Fruit fly (Drosophila melanogaster): ENCODE data around the gene Osi3.

Osi3 gene

DNA sequence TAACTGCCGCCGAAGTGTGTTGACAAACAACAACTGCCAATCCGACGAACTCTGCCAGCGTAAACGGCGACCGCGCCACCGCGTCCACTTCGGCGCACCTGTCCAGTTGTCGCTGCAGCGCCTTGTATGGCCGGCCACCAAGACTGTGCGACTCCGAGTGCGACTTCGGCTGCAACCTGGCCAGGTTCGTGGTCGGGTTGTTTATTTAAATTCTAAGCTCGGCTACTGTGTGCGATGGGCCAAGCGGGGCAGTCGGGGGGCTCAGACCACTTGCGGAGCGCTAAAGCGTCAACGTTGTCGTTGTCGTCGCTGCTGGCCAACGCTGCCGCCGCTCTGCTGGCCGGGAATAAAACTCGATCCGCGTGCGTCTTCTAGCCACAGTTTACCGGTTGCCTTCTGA, 44.2 kb downstream of the Osi3 start, which contains the start of gene Osi9:
Gene Osi9, plus strand, starts transcription at position 375 of the 400 bp plus-strand sequence.
- TF ChIP-seq CG15336 (GFP tag; IDR thresholded peaks at IDR 0.05) (0 out of 2 replicates have a peak, but pooled peaks have one; percentile 9), Eip78C (GFP tag) (peak; percentile 7), Lpt (GFP tag; optimal IDR thresholded peaks at IDR 0.05) (no peak)

DNA sequence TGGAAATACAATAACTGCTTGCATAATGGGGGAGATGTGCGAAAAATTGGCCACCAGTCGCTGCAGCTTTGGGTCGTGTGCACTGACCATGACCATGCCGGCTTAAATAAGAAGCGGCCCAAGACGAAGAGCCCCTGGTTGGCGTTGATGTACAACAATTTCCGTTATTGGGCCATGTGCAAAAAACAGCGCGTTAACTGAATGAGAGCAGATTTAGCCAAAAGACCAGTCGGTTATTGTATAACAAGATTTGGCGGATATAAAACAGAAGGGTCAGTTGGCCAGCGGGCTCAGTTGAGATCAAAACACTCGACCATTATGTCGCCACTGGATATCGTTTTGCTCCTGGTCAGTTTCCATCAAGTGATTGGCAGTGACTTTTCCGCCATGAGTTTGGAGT, 48.0 kb downstream of the Osi3 start, which contains the start of gene Osi10a:
Gene Osi10a, plus strand, starts transcription at position 301 of the 400 bp plus-strand sequence.
- no peak for TF ChIP-seq Sox102F (GFP tag; optimal IDR thresholded peaks at IDR 0.05)
- TF ChIP-seq CG3919 (GFP tag; optimal IDR thresholded peaks at IDR 0.05), result no peak
- no peak for TF ChIP-seq net (GFP tag; optimal IDR thresholded peaks at IDR 0.05)
- TF ChIP-seq Eip75B (GFP tag; optimal IDR thresholded peaks at IDR 0.05), result no peak
- no peak for TF ChIP-seq CG31627 (GFP tag; optimal IDR thresholded peaks at IDR 0.05)
- TF ChIP-seq dsx (GFP tag; optimal IDR thresholded peaks at IDR 0.05; ENCODE audit: poor library complexity, severe bottlenecking), result no peak
- no peak for TF ChIP-seq ss (GFP tag; optimal IDR thresholded peaks at IDR 0.05)
- TF ChIP-seq acj6 (GFP tag; optimal IDR thresholded peaks at IDR 0.05), result no peak
- no peak for TF ChIP-seq spab (GFP tag; optimal IDR thresholded peaks at IDR 0.05)
- TF ChIP-seq Sox15 (GFP tag; optimal IDR thresholded peaks at IDR 0.05), result no peak
- no peak for TF ChIP-seq Ets96B (tag; optimal IDR thresholded peaks at IDR 0.05)
- no peak for TF ChIP-seq vri (GFP tag; optimal IDR thresholded peaks at IDR 0.05)
- no peak for TF ChIP-seq Eip93F (GFP tag; optimal IDR thresholded peaks at IDR 0.05)
- TF ChIP-seq CG34406 (GFP tag; optimal IDR thresholded peaks at IDR 0.05), result no peak
- no peak for TF ChIP-seq CG11294 (GFP tag; IDR thresholded peaks at IDR 0.05)
- TF ChIP-seq Met (GFP tag; optimal IDR thresholded peaks at IDR 0.05), result no peak
- TF ChIP-seq CG11762 (GFP tag; optimal IDR thresholded peaks at IDR 0.05; ENCODE audit: insufficient read depth), result no peak
- no peak for TF ChIP-seq CG6276 (GFP tag; optimal IDR thresholded peaks at IDR 0.05)
- no peak for TF ChIP-seq CG8119 (GFP tag; IDR thresholded peaks at IDR 0.05)
- no peak for TF ChIP-seq CG6792 (GFP tag; optimal IDR thresholded peaks at IDR 0.05)

DNA sequence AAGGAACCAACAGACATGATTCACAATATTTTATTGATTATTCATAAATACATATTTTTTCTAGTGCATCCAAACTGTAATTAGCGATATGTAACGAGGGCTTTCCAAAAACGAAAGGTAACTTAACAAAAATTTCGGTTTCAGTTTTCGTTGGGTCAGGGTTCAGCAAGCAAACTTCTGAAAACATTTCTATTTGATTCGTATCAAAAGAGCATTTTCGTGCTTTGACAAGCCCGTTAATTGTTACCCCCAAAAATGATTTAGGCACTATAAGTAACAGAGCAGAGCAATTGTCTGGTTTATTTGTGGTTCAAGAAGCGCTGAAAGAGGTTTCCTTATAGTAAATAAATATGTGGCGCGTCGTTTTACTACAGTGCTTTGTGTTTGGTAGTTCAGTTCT, 50.3 kb downstream of the Osi3 start, which contains the start of gene Osi10b:
Gene Osi10b, plus strand, starts transcription at position 301 of the 400 bp plus-strand sequence.
- TF ChIP-seq Eip75B (GFP tag; optimal IDR thresholded peaks at IDR 0.05) (no peak), achi (GFP tag; optimal IDR thresholded peaks at IDR 0.05) (no peak), CG1621 (tag; optimal IDR thresholded peaks at IDR 0.05) (no peak), Eip78C (GFP tag) (no peak), CG8319 (GFP tag; optimal IDR thresholded peaks at IDR 0.05) (no peak), ss (GFP tag; optimal IDR thresholded peaks at IDR 0.05) (no peak), CG6276 (GFP tag; optimal IDR thresholded peaks at IDR 0.05) (no peak), lz (GFP tag; optimal IDR thresholded peaks at IDR 0.05) (no peak), Ets96B (tag; optimal IDR thresholded peaks at IDR 0.05) (no peak), CG4318 (GFP tag; optimal IDR thresholded peaks at IDR 0.05) (no peak), dsx (GFP tag; optimal IDR thresholded peaks at IDR 0.05; ENCODE audit: poor library complexity, severe bottlenecking) (no peak), vri (GFP tag; optimal IDR thresholded peaks at IDR 0.05) (no peak), fd59A (GFP tag; optimal IDR thresholded peaks at IDR 0.05) (no peak), CG10669 (GFP tag; optimal IDR thresholded peaks at IDR 0.05) (no peak), Ets21C (GFP tag; optimal IDR thresholded peaks at IDR 0.05) (no peak)
